5 worm cellular contexts compared by ENCODE assay signal in the genomic region with DNA sequence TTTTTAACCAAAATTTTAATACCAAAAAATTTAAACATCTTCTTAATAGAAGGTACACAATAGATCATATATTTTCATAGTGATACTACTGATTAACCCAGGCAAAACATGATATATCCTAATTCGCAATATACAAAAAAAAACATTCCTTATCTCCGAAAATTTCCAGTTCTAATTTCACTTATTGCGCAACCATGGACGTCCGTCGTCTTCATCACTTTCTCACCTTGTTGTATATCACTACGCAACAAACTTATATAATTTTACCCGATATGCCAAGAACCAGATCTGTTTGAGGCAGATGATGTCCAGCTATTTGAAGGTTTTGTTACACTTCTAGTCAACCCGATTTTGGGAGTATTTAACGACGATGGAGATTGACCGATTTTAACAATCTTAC.
TF ChIP-seq lines count a peak whose summit lies in the region.

A gene (plus strand): TSS at position 316 of the 400 bp plus-strand sequence.

TF ChIP-seq in whole organism, L1 larva, 84 proteins besides CTCF, POLR2A, EP300 and RAD21:
- no peak for TF ChIP-seq nhr-90 (tag; optimal IDR thresholded peaks at IDR 0.05; lab: Kevin White, UChicago; ENCODE audit: poor library complexity)
- peak; percentile 98 for TF ChIP-seq blmp-1 (tag; optimal IDR thresholded peaks at IDR 0.05; lab: Kevin White, UChicago)

TF ChIP-seq in whole organism, L2 larva, 48 proteins besides CTCF, POLR2A, EP300 and RAD21:
- TF ChIP-seq snpc-4 (tag; optimal IDR thresholded peaks at IDR 0.05; lab: Kevin White, UChicago) (no peak), blmp-1 (tag; optimal IDR thresholded peaks at IDR 0.05; lab: Kevin White, UChicago; ENCODE audit: insufficient read depth) (peak; percentile 75), nhr-25 (tag; optimal IDR thresholded peaks at IDR 0.05; lab: Kevin White, UChicago) (peak; percentile 41)

TF ChIP-seq in whole organism, L3 larva, 47 proteins besides CTCF, POLR2A, EP300 and RAD21:
- TF ChIP-seq nhr-25 (tag; optimal IDR thresholded peaks at IDR 0.05; lab: Kevin White, UChicago) = peak; percentile 71
- no peak for TF ChIP-seq fkh-10 (GFP tag; optimal IDR thresholded peaks at IDR 0.05; lab: Kevin White, UChicago)
- peak in 1 of 3 experiments; percentile 17 for TF ChIP-seq elt-3 (tag; optimal IDR thresholded peaks at IDR 0.05; lab: Kevin White, UChicago)
- no peak for TF ChIP-seq nhr-77 (tag; optimal IDR thresholded peaks at IDR 0.05; lab: Kevin White, UChicago)
- TF ChIP-seq unc-39 (tag; optimal IDR thresholded peaks at IDR 0.05; lab: Kevin White, UChicago) = no peak
- TF ChIP-seq nhr-43 (tag; optimal IDR thresholded peaks at IDR 0.05; lab: Kevin White, UChicago; ENCODE audit: poor library complexity, severe bottlenecking) = peak; percentile 20
- peak; percentile 13 for TF ChIP-seq nfya-1 (tag; optimal IDR thresholded peaks at IDR 0.05; lab: Kevin White, UChicago; ENCODE audit: insufficient read depth)
- TF ChIP-seq pqm-1 (tag; optimal IDR thresholded peaks at IDR 0.05; lab: Kevin White, UChicago) = no peak
TF ChIP-seq in whole organism, L3 larva: peak in this region for 4.

TF ChIP-seq in whole organism, L4 larva, 104 proteins besides CTCF, POLR2A, EP300 and RAD21:
- TF ChIP-seq daf-12 (tag; optimal IDR thresholded peaks at IDR 0.05; lab: Kevin White, UChicago) (no peak), zfp-3 (GFP tag; conservative IDR thresholded peaks at IDR 0.05; lab: Robert Waterston, UW) (no peak), hlh-11 (tag; optimal IDR thresholded peaks at IDR 0.05; lab: Kevin White, UChicago) (peak; percentile 17)

TF ChIP-seq in whole organism, mixed stage, embryonic, 35 proteins besides CTCF, POLR2A, EP300 and RAD21:
- TF ChIP-seq unc-120 (tag; optimal IDR thresholded peaks at IDR 0.05; lab: Kevin White, UChicago; ENCODE audit: poor library complexity, severe bottlenecking) (no peak), ceh-43 (GFP tag; optimal IDR thresholded peaks at IDR 0.05; lab: Kevin White, UChicago) (no peak), hlh-1 (tag; optimal IDR thresholded peaks at IDR 0.05; lab: Kevin White, UChicago) (no peak), M03D4.4 (tag; optimal IDR thresholded peaks at IDR 0.05; lab: Kevin White, UChicago) (no peak), mab-5 (tag; optimal IDR thresholded peaks at IDR 0.05; lab: Kevin White, UChicago) (no peak), ztf-11 (tag; optimal IDR thresholded peaks at IDR 0.05; lab: Kevin White, UChicago) (no peak), blmp-1 (tag; optimal IDR thresholded peaks at IDR 0.05; lab: Kevin White, UChicago) (peak; percentile 81), nhr-2 (tag; optimal IDR thresholded peaks at IDR 0.05; lab: Kevin White, UChicago) (no peak), lin-32 (GFP tag; optimal IDR thresholded peaks at IDR 0.05; lab: Kevin White, UChicago) (no peak), lin-13 (tag; optimal IDR thresholded peaks at IDR 0.05; lab: Kevin White, UChicago) (no peak), elt-3 (tag; optimal IDR thresholded peaks at IDR 0.05; lab: Kevin White, UChicago) (peak; percentile 77), drap-1 (GFP tag; optimal IDR thresholded peaks at IDR 0.05; lab: Kevin White, UChicago) (no peak), pha-4 (tag; optimal IDR thresholded peaks at IDR 0.05; lab: Kevin White, UChicago) (no peak), cnd-1 (tag; optimal IDR thresholded peaks at IDR 0.05; lab: Kevin White, UChicago) (no peak), ces-1 (GFP tag; optimal IDR thresholded peaks at IDR 0.05; lab: Kevin White, UChicago) (no peak), flh-1 (GFP tag; optimal IDR thresholded peaks at IDR 0.05; lab: Kevin White, UChicago) (no peak), nhr-76 (tag; optimal IDR thresholded peaks at IDR 0.05; lab: Kevin White, UChicago) (no peak), ham-2 (GFP tag; optimal IDR thresholded peaks at IDR 0.05; lab: Kevin White, UChicago) (no peak), mls-2 (tag; optimal IDR thresholded peaks at IDR 0.05; lab: Kevin White, UChicago) (no peak), unc-62 (GFP tag; optimal IDR thresholded peaks at IDR 0.05; lab: Kevin White, UChicago) (peak; percentile 20), zip-8 (tag; optimal IDR thresholded peaks at IDR 0.05; lab: Kevin White, UChicago) (peak; percentile 84)
TF ChIP-seq in whole organism, mixed stage, embryonic: peak in this region for 4.
